Fruit fly (Drosophila melanogaster): Measurements from ENCODE around the gene CG9886.
A peak's percentile ranks its signal among the peaks of the same experiment; 100 is the strongest.

Gene CG9886

dm6 chr2L:2426444-2427188 lies 6.0 kb downstream of the CG9886 start:
- TF ChIP-seq CG6276 (GFP tag; optimal IDR thresholded peaks at IDR 0.05) (peak; percentile 92), fd85E (GFP tag; optimal IDR thresholded peaks at IDR 0.05) (no peak), dsx (GFP tag; optimal IDR thresholded peaks at IDR 0.05; ENCODE audit: poor library complexity, severe bottlenecking) (peak; percentile 6), Ets96B (tag; optimal IDR thresholded peaks at IDR 0.05) (peak; percentile 80), cyc (GFP tag; optimal IDR thresholded peaks at IDR 0.05) (peak; percentile 46), CG3032 (tag; optimal IDR thresholded peaks at IDR 0.05) (peak; percentile 79), Eip75B (GFP tag; optimal IDR thresholded peaks at IDR 0.05) (peak; percentile 79), svp (GFP tag) (peak; percentile 67), Hr38 (GFP tag; optimal IDR thresholded peaks at IDR 0.05) (peak; percentile 49), esn (GFP tag; optimal IDR thresholded peaks at IDR 0.05) (peak; percentile 41), fkh (GFP tag; optimal IDR thresholded peaks at IDR 0.05) (no peak), Blimp-1 (GFP tag; optimal IDR thresholded peaks at IDR 0.05) (no peak), OdsH (GFP tag; optimal IDR thresholded peaks at IDR 0.05) (peak; percentile 89), CG6792 (GFP tag; optimal IDR thresholded peaks at IDR 0.05) (peak; percentile 64), CG31627 (GFP tag; optimal IDR thresholded peaks at IDR 0.05) (peak; percentile 43), CG9139 (GFP tag; optimal IDR thresholded peaks at IDR 0.05) (peak; percentile 57), Hr39 (GFP tag; optimal IDR thresholded peaks at IDR 0.05) (peak; percentile 42), ss (GFP tag; optimal IDR thresholded peaks at IDR 0.05) (peak; percentile 40 to 66), CG7368 (GFP tag; optimal IDR thresholded peaks at IDR 0.05) (peak; percentile 72), CG6854 (GFP tag; optimal IDR thresholded peaks at IDR 0.05) (no peak), CG10669 (GFP tag; optimal IDR thresholded peaks at IDR 0.05) (peak; percentile 79), Gug (GFP tag; IDR thresholded peaks at IDR 0.05) (peak; percentile 84), CG8632 (GFP tag; optimal IDR thresholded peaks at IDR 0.05) (peak; percentile 66), achi (GFP tag; optimal IDR thresholded peaks at IDR 0.05) (peak; percentile 84), CG6808 (GFP tag; optimal IDR thresholded peaks at IDR 0.05) (peak; percentile 73), CG4318 (GFP tag; optimal IDR thresholded peaks at IDR 0.05) (peak; percentile 94), Lpt (GFP tag; optimal IDR thresholded peaks at IDR 0.05) (peak; percentile 83), Eip78C (GFP tag) (peak; percentile 96), Met (GFP tag; optimal IDR thresholded peaks at IDR 0.05) (peak; percentile 7), CG1621 (tag; optimal IDR thresholded peaks at IDR 0.05) (peak; percentile 78), Eip93F (GFP tag; optimal IDR thresholded peaks at IDR 0.05) (no peak), CG8119 (GFP tag; IDR thresholded peaks at IDR 0.05) (peak; percentile 93), CG34406 (GFP tag; optimal IDR thresholded peaks at IDR 0.05) (peak; percentile 46), fd59A (GFP tag; optimal IDR thresholded peaks at IDR 0.05) (peak; percentile 73), pdm3 (GFP tag; optimal IDR thresholded peaks at IDR 0.05) (peak; percentile 87), Hr4 (GFP tag; optimal IDR thresholded peaks at IDR 0.05) (peak; percentile 96), salr (GFP tag; optimal IDR thresholded peaks at IDR 0.05) (peak; percentile 66 to 82), CG15336 (GFP tag; IDR thresholded peaks at IDR 0.05) (peak; percentile 94), Sox15 (GFP tag; optimal IDR thresholded peaks at IDR 0.05) (peak; percentile 33), Sox14 (GFP tag; optimal IDR thresholded peaks at IDR 0.05) (peak; percentile 83), lz (GFP tag; optimal IDR thresholded peaks at IDR 0.05) (peak; percentile 49), topi (GFP tag; optimal IDR thresholded peaks at IDR 0.05) (peak; percentile 47), eg (GFP tag; IDR thresholded peaks at IDR 0.05) (peak; percentile 95), CG8319 (GFP tag; optimal IDR thresholded peaks at IDR 0.05) (peak; percentile 31), CG11762 (GFP tag; optimal IDR thresholded peaks at IDR 0.05; ENCODE audit: insufficient read depth) (peak; percentile 81), CG6163 (GFP tag; IDR thresholded peaks at IDR 0.05) (peak; percentile 92), Smox (GFP tag; optimal IDR thresholded peaks at IDR 0.05) (no peak), Sox102F (GFP tag; optimal IDR thresholded peaks at IDR 0.05) (peak; percentile 17), CG32006 (GFP tag; optimal IDR thresholded peaks at IDR 0.05) (peak; percentile 97), CG3919 (GFP tag; optimal IDR thresholded peaks at IDR 0.05) (peak; percentile 88), CG10631 (GFP tag; optimal IDR thresholded peaks at IDR 0.05) (peak; percentile 84)

All from whole organism, prepupa.